Fruit fly (Drosophila melanogaster) whole organism, embryonic: Measurements from ENCODE around the gene ftz-f1.

Experiments
- Blimp-1 ChIP-seq: fragments of 200-800 bp; sonication (Bioruptor generic); optimal IDR thresholded peaks from 3 replicates; lab custom pipeline; 2018; ENCODE audit warnings: missing biosample characterization, missing genetic modification characterization, mild to moderate bottlenecking, moderate library complexity, missing genetic modification reagents
- CG10147 ChIP-seq: fragments of 200-800 bp; sonication (Bioruptor generic); optimal IDR thresholded peaks from 2 replicates; lab custom pipeline; 2019; ENCODE audit warnings: missing biosample characterization, mild to moderate bottlenecking, missing genetic modification characterization, moderate library complexity
- CG11560 ChIP-seq: fragments of 200-800 bp; sonication (Bioruptor generic); IDR thresholded peaks from 3 replicates; pipeline ENCODE4 v1.3.6; 2022; ENCODE audit warnings: missing biosample characterization, missing genetic modification characterization
- CG13424 ChIP-seq: fragments of 200-800 bp; sonication (Bioruptor generic); optimal IDR thresholded peaks from 2 replicates; lab custom pipeline; 2019; ENCODE audit warnings: missing biosample characterization, mild to moderate bottlenecking, missing genetic modification characterization, moderate library complexity
- CG14860 ChIP-seq: fragments of 200-800 bp; sonication (Bioruptor generic); IDR thresholded peaks from 3 replicates; pipeline ENCODE4 v1.3.6; 2022; ENCODE audit warnings: missing biosample characterization, missing genetic modification characterization; ENCODE audit not compliant: partially characterized antibody
- CG1529 ChIP-seq: fragments of 200-800 bp; sonication (Bioruptor generic); optimal IDR thresholded peaks from 3 replicates; lab custom pipeline; 2018; ENCODE audit warnings: missing biosample characterization, missing genetic modification characterization
- CG15479 ChIP-seq: fragments of 200-800 bp; sonication (Bioruptor generic); optimal IDR thresholded peaks from 3 replicates; lab custom pipeline; 2019; ENCODE audit warnings: missing biosample characterization, mild to moderate bottlenecking, missing genetic modification characterization, moderate library complexity
- CG1792 ChIP-seq: fragments of 200-800 bp; sonication (Bioruptor generic); optimal IDR thresholded peaks from 2 replicates; lab custom pipeline; 2016; ENCODE audit warnings: missing biosample characterization, missing genetic modification characterization
- CG18011 ChIP-seq: fragments of 200-800 bp; sonication (Bioruptor generic); optimal IDR thresholded peaks from 2 replicates; lab custom pipeline; 2017; ENCODE audit warnings: missing biosample characterization, missing genetic modification characterization, mild to moderate bottlenecking, moderate library complexity, missing genotype
- CG2120 ChIP-seq: fragments of 200-800 bp; sonication (Bioruptor generic); optimal IDR thresholded peaks from 3 replicates; lab custom pipeline; 2016; ENCODE audit warnings: missing biosample characterization, missing genetic modification characterization
- CG30020 ChIP-seq: fragments of 200-800 bp; optimal IDR thresholded peaks from 2 replicates; lab custom pipeline; 2019; ENCODE audit warnings: missing biosample characterization, mild to moderate bottlenecking, missing genetic modification characterization, moderate library complexity
- CG4328 ChIP-seq: fragments of 200-800 bp; sonication (Bioruptor generic); optimal IDR thresholded peaks from 3 replicates; lab custom pipeline; 2017; ENCODE audit warnings: missing biosample characterization, missing genetic modification reagents, missing genetic modification characterization
- CG6254 ChIP-seq: fragments of 200-800 bp; sonication (Bioruptor generic); optimal IDR thresholded peaks from 3 replicates; lab custom pipeline; 2017; ENCODE audit warnings: mild to moderate bottlenecking, missing biosample characterization, missing genetic modification reagents, missing genetic modification characterization
- CG8388 ChIP-seq: fragments of 200-800 bp; sonication (Bioruptor generic); optimal IDR thresholded peaks from 2 replicates; lab custom pipeline; 2019; ENCODE audit warnings: missing biosample characterization, mild to moderate bottlenecking, missing genetic modification characterization, moderate library complexity
- CHES-1-like ChIP-seq: fragments of 200-800 bp; sonication (Bioruptor generic); optimal IDR thresholded peaks from 2 replicates; lab custom pipeline; 2016; ENCODE audit warnings: missing biosample characterization, missing genetic modification characterization
- Chrac-16 ChIP-seq: fragments of 200-800 bp; sonication (Bioruptor generic); optimal IDR thresholded peaks from 3 replicates; lab custom pipeline; 2016; ENCODE audit warnings: missing biosample characterization, missing genetic modification characterization
- Deaf1 ChIP-seq: fragments of 200-800 bp; optimal IDR thresholded peaks from 3 replicates; lab custom pipeline; 2019; ENCODE audit warnings: missing biosample characterization, mild to moderate bottlenecking, missing genetic modification characterization, moderate library complexity
- Dref ChIP-seq: fragments of 200-800 bp; sonication (Bioruptor generic); IDR thresholded peaks from 2 replicates; pipeline ENCODE4 v1.3.6; 2022; ENCODE audit warnings: missing biosample characterization, missing genetic modification characterization
- Elba2 ChIP-seq: fragments of 200-800 bp; sonication (Bioruptor generic); optimal IDR thresholded peaks from 3 replicates; lab custom pipeline; 2016; ENCODE audit warnings: missing biosample characterization, missing genetic modification characterization
- H15 ChIP-seq: fragments of 200-800 bp; sonication (Bioruptor generic); IDR thresholded peaks from 3 replicates; pipeline ENCODE4 v1.3.6; 2022; ENCODE audit warnings: missing biosample characterization, missing genetic modification characterization
- H2.0 ChIP-seq: fragments of 200-800 bp; sonication (Bioruptor generic); IDR thresholded peaks from 2 replicates; pipeline ENCODE4 v1.3.6; 2022; ENCODE audit warnings: missing biosample characterization, missing genetic modification characterization
- HLHmδ ChIP-seq: fragments of 200-800 bp; sonication (Bioruptor generic); optimal IDR thresholded peaks from 2 replicates; lab custom pipeline; 2018; ENCODE audit warnings: missing biosample characterization, mild to moderate bottlenecking, missing genetic modification characterization, moderate library complexity
- Hr3 ChIP-seq: fragments of 200-800 bp; sonication (Bioruptor generic); optimal IDR thresholded peaks from 3 replicates; lab custom pipeline; 2016; ENCODE audit warnings: missing biosample characterization, missing genetic modification characterization
- Hr78 ChIP-seq, 2 experiments: fragments of 200-800 bp in 1 of 2; fragments of >200 bp in 1 of 2; sonication (Bioruptor generic) in 1 of 2; optimal IDR thresholded peaks; 2 replicates each; lab custom pipeline; 2017 to 2019; ENCODE audit warnings: missing biosample characterization in 2 of 2, missing genetic modification characterization in 2 of 2, mild to moderate bottlenecking in 1 of 2, moderate library complexity in 1 of 2
- Lim3 ChIP-seq: fragments of 200-800 bp; sonication (Bioruptor generic); IDR thresholded peaks from 2 replicates; pipeline ENCODE4 v1.3.6; 2022; ENCODE audit warnings: missing biosample characterization, missing genetic modification characterization
- MTF-1 ChIP-seq: fragments of 200-800 bp; sonication (Bioruptor generic); optimal IDR thresholded peaks from 2 replicates; lab custom pipeline; 2018; ENCODE audit warnings: missing biosample characterization, mild to moderate bottlenecking, missing genetic modification characterization, borderline replicate concordance
- Meics ChIP-seq: fragments of 200-800 bp; sonication (Bioruptor generic); optimal IDR thresholded peaks from 2 replicates; lab custom pipeline; 2017; ENCODE audit warnings: missing biosample characterization, mild to moderate bottlenecking, missing genetic modification characterization
- Mrtf ChIP-seq: fragments of 200-800 bp; sonication (Bioruptor generic); IDR thresholded peaks from 3 replicates; pipeline ENCODE4 v1.3.6; 2022; ENCODE audit warnings: missing biosample characterization, missing genetic modification characterization
- NK7.1 ChIP-seq: fragments of 200-800 bp; sonication (Bioruptor generic); optimal IDR thresholded peaks from 3 replicates; lab custom pipeline; 2016; ENCODE audit warnings: missing biosample characterization, missing genetic modification characterization
- Pdp1 ChIP-seq, 2 experiments: fragments of 200-800 bp; sonication (Bioruptor generic); optimal IDR thresholded peaks; 3 replicates each; lab custom pipeline; 2016; ENCODE audit warnings: missing biosample characterization in 2 of 2, missing genetic modification characterization in 2 of 2, mild to moderate bottlenecking in 1 of 2, moderate library complexity in 1 of 2
- Ravus ChIP-seq: fragments of 200-800 bp; sonication (Bioruptor generic); IDR thresholded peaks from 2 replicates; pipeline ENCODE4 v1.3.6; 2022; ENCODE audit warnings: missing biosample characterization, missing genetic modification characterization
- Rx ChIP-seq: fragments of 200-800 bp; sonication (Bioruptor generic); IDR thresholded peaks from 2 replicates; pipeline ENCODE4 v1.3.6; 2022; ENCODE audit warnings: missing biosample characterization, missing genetic modification characterization
- Xbp1 ChIP-seq: fragments of 200-800 bp; sonication (Bioruptor generic); optimal IDR thresholded peaks from 3 replicates; lab custom pipeline; 2016; ENCODE audit warnings: missing biosample characterization, mild to moderate bottlenecking, missing genetic modification characterization
- YL-1 ChIP-seq: fragments of 200-800 bp; sonication (Bioruptor generic); optimal IDR thresholded peaks from 3 replicates; lab custom pipeline; 2017; ENCODE audit warnings: missing biosample characterization, mild to moderate bottlenecking, missing genetic modification characterization
- ara ChIP-seq: fragments of 200-800 bp; sonication (Bioruptor generic); IDR thresholded peaks from 2 replicates; pipeline ENCODE4 v1.3.6; 2022; ENCODE audit warnings: missing biosample characterization, missing genetic modification characterization
- croc ChIP-seq: fragments of 200-800 bp; sonication (Bioruptor generic); conservative IDR thresholded peaks from 3 replicates; pipeline ENCODE4 v1.3.6; 2022; ENCODE audit warnings: missing biosample characterization, missing genetic modification characterization
- dati ChIP-seq: fragments of 200-800 bp; sonication (Bioruptor generic); IDR thresholded peaks from 2 replicates; pipeline ENCODE4 v1.3.6; 2022; ENCODE audit warnings: missing biosample characterization, missing genetic modification characterization
- en ChIP-seq: fragments of 200-800 bp; sonication (Bioruptor generic); optimal IDR thresholded peaks from 2 replicates; lab custom pipeline; 2016; ENCODE audit warnings: missing biosample characterization, missing genetic modification characterization
- ewg ChIP-seq: fragments of 200-800 bp; sonication (Bioruptor generic); optimal IDR thresholded peaks from 3 replicates; lab custom pipeline; 2017; ENCODE audit warnings: mild to moderate bottlenecking, missing biosample characterization, missing genetic modification reagents, missing genetic modification characterization
- fd64A ChIP-seq: fragments of 200-800 bp; sonication (Bioruptor generic); optimal IDR thresholded peaks from 3 replicates; lab custom pipeline; 2018; ENCODE audit warnings: missing biosample characterization, mild to moderate bottlenecking, missing genetic modification characterization
- gce ChIP-seq: fragments of 200-800 bp; sonication (Bioruptor generic); IDR thresholded peaks from 3 replicates; pipeline ENCODE4 v1.3.6; 2022; ENCODE audit warnings: missing biosample characterization, missing genetic modification characterization
- gcm ChIP-seq: fragments of 200-800 bp; sonication (Bioruptor generic); optimal IDR thresholded peaks from 2 replicates; lab custom pipeline; 2019; ENCODE audit warnings: missing biosample characterization, mild to moderate bottlenecking, missing genetic modification characterization, moderate library complexity
- hth ChIP-seq: fragments of >200 bp; optimal IDR thresholded peaks from 2 replicates; lab custom pipeline; 2017; ENCODE audit warnings: inconsistent platforms
- kay ChIP-seq: fragments of 200-800 bp; sonication (Bioruptor generic); optimal IDR thresholded peaks from 2 replicates; lab custom pipeline; 2016; ENCODE audit warnings: missing biosample characterization, missing genetic modification characterization
- oc ChIP-seq: fragments of 200-800 bp; sonication (Bioruptor generic); optimal IDR thresholded peaks from 2 replicates; lab custom pipeline; 2018; ENCODE audit warnings: missing biosample characterization, mild to moderate bottlenecking, missing genetic modification characterization, moderate library complexity
- peb ChIP-seq: fragments of 200-800 bp; sonication (Bioruptor generic); IDR thresholded peaks from 2 replicates; pipeline ENCODE4 v1.3.6; 2022; ENCODE audit warnings: missing biosample characterization, missing genetic modification characterization
- pnt ChIP-seq: fragments of 200-800 bp; sonication (Bioruptor generic); optimal IDR thresholded peaks from 3 replicates; lab custom pipeline; 2016; ENCODE audit warnings: missing biosample characterization, missing genetic modification characterization
- ranshi ChIP-seq: fragments of 200-800 bp; sonication (Bioruptor generic); IDR thresholded peaks from 2 replicates; pipeline ENCODE4 v1.3.6; 2022; ENCODE audit warnings: missing biosample characterization, missing genetic modification characterization
- sisA ChIP-seq: fragments of 200-800 bp; sonication (Bioruptor generic); IDR thresholded peaks from 2 replicates; pipeline ENCODE4 v1.3.6; 2022; ENCODE audit warnings: missing biosample characterization, missing genetic modification characterization
- trem ChIP-seq: fragments of 200-800 bp; optimal IDR thresholded peaks from 3 replicates; lab custom pipeline; 2019; ENCODE audit warnings: missing biosample characterization, mild to moderate bottlenecking, missing genetic modification characterization, moderate library complexity
- z ChIP-seq: fragments of 200-800 bp; sonication (Bioruptor generic); IDR thresholded peaks from 3 replicates; pipeline ENCODE4 v1.3.6; 2022; ENCODE audit warnings: missing biosample characterization, missing genetic modification characterization

Gene ftz-f1

dm6 chr3L:18801194-18801695 is at the start of gene ftz-f1:
TSS of gene ftz-f1 (minus strand) at chr3L:18801309.
- TF ChIP-seq CG8388 (GFP tag; lab: Kevin White, UChicago), result no peak
- no peak for TF ChIP-seq CG4328 (GFP tag; lab: Kevin White, UChicago)
- TF ChIP-seq Elba2, result no peak
- TF ChIP-seq CG15479 (GFP tag; lab: Kevin White, UChicago), result no peak
- TF ChIP-seq NK7.1 (GFP tag; lab: Kevin White, UChicago), result no peak
- TF ChIP-seq pnt, result no peak
- no peak for TF ChIP-seq CG13424 (tag; lab: Kevin White, UChicago)
- no peak for TF ChIP-seq H2.0 (GFP tag; lab: Robert Waterston, UW)
- TF ChIP-seq oc (tag; lab: Kevin White, UChicago), result no peak
- TF ChIP-seq trem, result peak; percentile 38
- peak; percentile 32 for TF ChIP-seq CG2120
- TF ChIP-seq Hr78 (GFP tag; optimal IDR thresholded peaks at IDR 0.05; lab: Kevin White, UChicago), result peak in 1 of 2 experiments; percentile 33
- no peak for TF ChIP-seq CG11560
- no peak for TF ChIP-seq CG30020 (tag; lab: Kevin White, UChicago)
- TF ChIP-seq H15, result no peak
- no peak for TF ChIP-seq sisA (GFP tag; lab: Robert Waterston, UW)
- peak; percentile 74 for TF ChIP-seq Deaf1
- TF ChIP-seq Lim3 (GFP tag; lab: Robert Waterston, UW), result no peak
- TF ChIP-seq Xbp1 (GFP tag; lab: Kevin White, UChicago), result no peak
- TF ChIP-seq CG18011 (GFP tag; lab: Kevin White, UChicago), result peak; percentile 3
- peak; percentile 31 for TF ChIP-seq HLHmδ (GFP tag; lab: Kevin White, UChicago)
- no peak for TF ChIP-seq ranshi (GFP tag; lab: Robert Waterston, UW)
- TF ChIP-seq CG1529 (GFP tag; lab: Kevin White, UChicago), result no peak
- TF ChIP-seq gcm (GFP tag; lab: Kevin White, UChicago), result peak; percentile 68
- TF ChIP-seq gce (GFP tag; lab: Robert Waterston, UW), result no peak
- TF ChIP-seq Rx (GFP tag; lab: Robert Waterston, UW), result no peak
- TF ChIP-seq Meics (GFP tag; lab: Kevin White, UChicago), result no peak
- no peak for TF ChIP-seq hth (lab: Kevin White, UChicago)
- TF ChIP-seq CHES-1-like (GFP tag; lab: Kevin White, UChicago), result peak; percentile 46
- peak; percentile 18 for TF ChIP-seq MTF-1
- TF ChIP-seq CG14860 (GFP tag; lab: Robert Waterston, UW), result peak; percentile 56
- TF ChIP-seq peb (GFP tag; lab: Robert Waterston, UW), result no peak
- no peak for TF ChIP-seq ara (GFP tag; lab: Robert Waterston, UW)
- no peak for TF ChIP-seq croc (GFP tag; lab: Robert Waterston, UW)
- peak; percentile 34 for TF ChIP-seq fd64A (GFP tag; lab: Kevin White, UChicago)
- TF ChIP-seq en (GFP tag; lab: Kevin White, UChicago), result no peak
- TF ChIP-seq Dref, result peak; percentile 97
- peak; percentile 92 for TF ChIP-seq ewg
- TF ChIP-seq kay (GFP tag; lab: Kevin White, UChicago), result no peak
- peak; percentile 69 for TF ChIP-seq YL-1 (GFP tag; lab: Kevin White, UChicago)
- peak in 1 of 2 experiments; percentile 96 for TF ChIP-seq Pdp1 (GFP tag; optimal IDR thresholded peaks at IDR 0.05; lab: Kevin White, UChicago)
- no peak for TF ChIP-seq Ravus (GFP tag; lab: Robert Waterston, UW)
- TF ChIP-seq dati (GFP tag; lab: Robert Waterston, UW), result no peak
- no peak for TF ChIP-seq Mrtf (GFP tag; lab: Robert Waterston, UW)
- TF ChIP-seq Blimp-1 (GFP tag; lab: Kevin White, UChicago), result peak; percentile 97
- peak; percentile 2 for TF ChIP-seq Chrac-16 (GFP tag; lab: Kevin White, UChicago)
- TF ChIP-seq CG6254 (GFP tag; lab: Kevin White, UChicago), result no peak
- TF ChIP-seq CG10147 (GFP tag; lab: Kevin White, UChicago), result no peak
- peak; percentile 57 for TF ChIP-seq Hr3
- no peak for TF ChIP-seq CG1792
- no peak for TF ChIP-seq z
